Worm (Caenorhabditis elegans) whole organism, early embryonic: ENCODE measurements around the gene F56D5.9.

Experiments used
- B0310.2 ChIP-seq: sonication (generic microtip); optimal IDR thresholded peaks from 2 replicates; lab custom pipeline; 2016; ENCODE audit warnings: mild to moderate bottlenecking, missing genetic modification characterization, missing compliant biosample characterization
- F13C5.2 ChIP-seq: sonication (generic microtip); optimal IDR thresholded peaks from 2 replicates; lab custom pipeline; 2017; ENCODE audit warnings: mild to moderate bottlenecking, missing genetic modification characterization, inconsistent platforms, missing compliant biosample characterization
- aly-1 ChIP-seq: sonication (generic microtip); optimal IDR thresholded peaks from 2 replicates; lab custom pipeline; 2016; ENCODE audit warnings: missing genetic modification characterization, missing compliant biosample characterization
- ama-1 ChIP-seq: fragments of 150-350 bp; optimal IDR thresholded peaks from 2 replicates; lab custom pipeline; 2014
- ceh-13 ChIP-seq: fragments of 200-800 bp; sonication (Bioruptor generic); optimal IDR thresholded peaks from 2 replicates; lab custom pipeline; 2018; ENCODE audit warnings: mild to moderate bottlenecking, missing genetic modification characterization, missing compliant biosample characterization
- ceh-36 ChIP-seq: sonication (generic microtip); optimal IDR thresholded peaks from 2 replicates; lab custom pipeline; 2016; ENCODE audit warnings: missing genetic modification characterization, inconsistent platforms, missing compliant biosample characterization
- ets-7 ChIP-seq: sonication (generic microtip); optimal IDR thresholded peaks from 2 replicates; lab custom pipeline; 2016; ENCODE audit warnings: missing genotype, missing genetic modification characterization, missing compliant biosample characterization
- flt-1 ChIP-seq: fragments of 200-800 bp; sonication (Bioruptor generic); IDR thresholded peaks from 2 replicates; pipeline ENCODE4 v1.3.6; 2022; ENCODE audit warnings: missing genetic modification characterization, missing compliant biosample characterization
- hmbx-1 ChIP-seq: sonication (generic microtip); optimal IDR thresholded peaks from 2 replicates; lab custom pipeline; 2016; ENCODE audit warnings: mild to moderate bottlenecking, missing genetic modification characterization, missing compliant biosample characterization
- hmg-4 ChIP-seq: fragments of 200-800 bp; sonication (Bioruptor generic); optimal IDR thresholded peaks from 2 replicates; lab custom pipeline; 2018; ENCODE audit warnings: mild to moderate bottlenecking, missing genetic modification characterization, missing compliant biosample characterization
- hnd-1 ChIP-seq: sonication (generic microtip); optimal IDR thresholded peaks from 2 replicates; lab custom pipeline; 2016; ENCODE audit warnings: missing genetic modification characterization, missing compliant biosample characterization
- pes-1 ChIP-seq: fragments of 200-800 bp; sonication (Bioruptor generic); IDR thresholded peaks from 2 replicates; pipeline ENCODE4 v1.3.6; 2022; ENCODE audit warnings: missing genetic modification reagents, missing genetic modification characterization, missing compliant biosample characterization
- scrt-1 ChIP-seq: fragments of 200-800 bp; sonication (Bioruptor generic); IDR thresholded peaks from 2 replicates; pipeline ENCODE4 v1.3.6; 2022; ENCODE audit warnings: missing genetic modification characterization, missing compliant biosample characterization
- sea-1 ChIP-seq: fragments of 200-800 bp; sonication (Bioruptor generic); conservative IDR thresholded peaks from 2 replicates; pipeline ENCODE4 v1.3.6; 2022; ENCODE audit warnings: missing genetic modification characterization, missing compliant biosample characterization
- tbx-11 ChIP-seq: fragments of 200-800 bp; sonication (Bioruptor generic); IDR thresholded peaks from 2 replicates; pipeline ENCODE4 v1.3.6; 2022; ENCODE audit warnings: missing genetic modification characterization, missing compliant biosample characterization
- tbx-37 ChIP-seq: fragments of 200-800 bp; sonication (Bioruptor generic); conservative IDR thresholded peaks from 2 replicates; pipeline ENCODE4 v1.3.6; 2022; ENCODE audit warnings: missing genetic modification reagents, missing genetic modification characterization, missing compliant biosample characterization
- tra-4 ChIP-seq: sonication (generic microtip); optimal IDR thresholded peaks from 2 replicates; lab custom pipeline; 2017; ENCODE audit warnings: missing genetic modification characterization, missing compliant biosample characterization

F56D5.9 gene

DNA sequence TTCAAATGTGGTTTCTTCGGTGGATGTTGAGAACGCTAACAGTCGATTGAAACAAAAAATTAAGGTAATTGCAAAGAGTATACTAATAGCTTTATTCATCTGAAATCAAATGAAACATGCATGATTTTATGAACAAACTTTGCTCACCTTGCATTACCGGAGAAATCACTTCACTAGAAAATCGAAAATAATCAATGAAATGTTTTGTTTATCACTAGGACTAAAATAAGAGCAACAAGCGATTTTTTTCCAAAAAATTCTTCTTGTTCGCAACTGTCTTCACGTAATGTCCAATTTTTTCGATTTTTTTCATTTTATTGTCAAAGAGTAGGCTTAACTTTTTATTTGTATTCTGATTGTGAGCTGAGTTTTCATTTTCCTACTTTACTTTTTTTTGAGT, at the start of gene F56D5.9:
Gene F56D5.9, minus strand, starts transcription at position 101 of the 400 bp plus-strand sequence.
- TF ChIP-seq ceh-13 (no peak), tbx-37 (no peak), ets-7 (no peak), tra-4 (tag; lab: Kevin White, UChicago) (no peak), ceh-36 (tag; lab: Kevin White, UChicago) (no peak), ama-1 (lab: Kevin White, UChicago) (no peak), flt-1 (GFP tag; lab: Robert Waterston, UW) (no peak)

DNA sequence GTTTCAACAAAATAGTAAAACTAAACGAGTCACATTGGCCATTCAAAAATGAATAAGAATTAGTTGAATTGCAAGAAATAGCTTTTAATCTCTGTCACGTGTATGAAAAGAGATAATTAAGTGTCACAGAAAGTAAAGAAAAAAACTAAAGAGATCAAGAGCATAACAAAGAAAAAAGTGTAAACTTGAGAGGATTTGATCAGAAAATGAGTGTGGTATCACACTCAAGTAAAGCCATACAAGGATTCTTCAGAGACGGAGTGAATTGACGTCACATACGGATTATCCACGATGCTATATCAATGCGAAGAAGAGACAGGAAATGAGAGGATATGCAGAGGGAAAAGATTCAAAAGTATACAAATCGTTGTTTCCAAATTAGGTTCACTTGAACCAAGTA, 47.0 kb upstream of the F56D5.9 start:
- no peak for TF ChIP-seq pes-1 (GFP tag; lab: Robert Waterston, UW)
- no peak for TF ChIP-seq ceh-13
- no peak for TF ChIP-seq hmg-4 (GFP tag; lab: Kevin White, UChicago)
- no peak for TF ChIP-seq tra-4 (tag; lab: Kevin White, UChicago)
- no peak for TF ChIP-seq flt-1 (GFP tag; lab: Robert Waterston, UW)
- TF ChIP-seq ets-7 = no peak
- TF ChIP-seq F13C5.2 (tag; lab: Kevin White, UChicago) = no peak
- TF ChIP-seq ama-1 (lab: Kevin White, UChicago) = no peak
- TF ChIP-seq hnd-1 (tag; lab: Kevin White, UChicago) = no peak
- TF ChIP-seq ceh-36 (tag; lab: Kevin White, UChicago) = no peak
- TF ChIP-seq scrt-1 (GFP tag; lab: Robert Waterston, UW) = no peak

DNA sequence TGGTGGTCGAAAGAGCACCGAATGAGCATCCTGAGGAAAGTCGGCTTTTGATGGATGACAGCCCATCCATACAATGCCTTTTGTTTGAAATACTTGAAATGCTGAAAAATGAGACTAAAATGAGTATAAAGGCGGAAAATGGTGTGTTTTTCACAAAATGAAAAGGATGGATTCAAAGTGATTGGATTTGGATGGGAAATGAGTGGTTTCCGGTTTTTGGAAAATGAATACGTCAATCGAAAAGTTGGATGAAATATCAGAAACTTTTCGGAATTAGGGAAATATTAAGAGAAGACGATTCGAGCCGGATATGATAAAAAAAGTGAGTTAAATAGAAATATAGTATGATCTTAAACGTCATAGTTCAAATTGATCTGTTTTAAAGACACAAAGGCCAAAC, 45.1 kb upstream of the F56D5.9 start, which contains the start of gene F38E11.6:
Gene F38E11.6, minus strand, starts transcription at position 101 of the 400 bp plus-strand sequence.
- TF ChIP-seq tra-4 (tag; lab: Kevin White, UChicago) (no peak), hnd-1 (tag; lab: Kevin White, UChicago) (no peak), pes-1 (GFP tag; lab: Robert Waterston, UW) (no peak), F13C5.2 (tag; lab: Kevin White, UChicago) (no peak), flt-1 (GFP tag; lab: Robert Waterston, UW) (no peak), hmbx-1 (tag; lab: Kevin White, UChicago) (no peak), scrt-1 (GFP tag; lab: Robert Waterston, UW) (no peak), B0310.2 (tag; lab: Kevin White, UChicago) (no peak), ama-1 (lab: Kevin White, UChicago) (no peak), ets-7 (no peak), aly-1 (no peak), tbx-37 (no peak), ceh-36 (tag; lab: Kevin White, UChicago) (no peak), ceh-13 (no peak), sea-1 (no peak)

DNA sequence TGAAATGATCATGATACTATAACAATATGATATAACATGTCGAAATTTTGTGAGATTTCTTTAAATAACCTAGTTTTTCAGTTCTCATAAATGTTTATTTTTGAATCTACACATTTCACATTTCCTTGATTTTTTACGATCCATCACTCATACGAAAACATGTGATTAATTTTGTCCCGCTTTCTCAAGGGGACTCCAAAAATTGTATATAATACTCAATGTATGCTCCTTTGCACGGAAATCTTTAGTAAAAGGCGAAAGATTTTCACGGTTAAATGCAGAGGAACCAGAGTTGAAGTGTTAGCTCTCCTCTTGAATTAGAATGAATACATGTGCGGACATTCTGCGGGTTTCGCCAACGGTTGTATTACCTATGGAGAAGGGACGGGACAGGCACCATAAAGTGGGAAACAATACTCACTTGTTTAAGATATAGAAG, 42.1 kb upstream of the F56D5.9 start:
- TF ChIP-seq hnd-1 (tag; lab: Kevin White, UChicago) (no peak), flt-1 (GFP tag; lab: Robert Waterston, UW) (no peak), hmg-4 (GFP tag; lab: Kevin White, UChicago) (no peak), F13C5.2 (tag; lab: Kevin White, UChicago) (no peak)

DNA sequence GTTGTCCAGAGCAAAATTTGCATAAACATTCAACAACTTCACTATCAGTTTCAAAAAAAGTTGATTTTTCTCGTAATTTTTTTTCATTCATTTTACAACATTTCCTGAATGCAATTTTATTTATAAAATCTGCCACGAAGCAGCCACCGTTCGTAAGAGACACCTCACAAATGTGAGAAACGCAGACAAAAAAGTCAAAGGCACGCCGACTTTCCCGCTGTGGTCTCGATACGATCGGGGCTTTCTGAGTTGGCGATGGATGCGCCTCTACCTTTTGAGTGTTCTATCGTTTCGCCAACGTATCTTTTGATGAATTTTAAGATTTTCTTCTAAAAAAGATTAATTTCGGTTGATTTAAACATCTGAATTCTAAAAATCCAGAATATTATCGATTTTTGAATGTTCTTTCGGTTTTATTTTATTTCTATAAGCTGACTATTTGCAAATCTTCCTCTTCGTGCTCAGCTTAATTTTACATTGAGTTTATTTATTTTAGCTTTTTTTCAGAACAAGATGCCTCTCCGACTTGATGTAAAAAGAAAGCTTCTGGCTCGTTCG, 37.0 kb upstream of the F56D5.9 start, which contains the start of gene copb-2:
Gene copb-2, plus strand, starts transcription at position 508 of the 558 bp plus-strand sequence.
- no peak for TF ChIP-seq pes-1 (GFP tag; lab: Robert Waterston, UW)
- no peak for TF ChIP-seq ceh-36 (tag; lab: Kevin White, UChicago)
- TF ChIP-seq F13C5.2 (tag; lab: Kevin White, UChicago) = no peak
- TF ChIP-seq scrt-1 (GFP tag; lab: Robert Waterston, UW) = no peak
- TF ChIP-seq hnd-1 (tag; lab: Kevin White, UChicago) = no peak
- TF ChIP-seq hmg-4 (GFP tag; lab: Kevin White, UChicago) = no peak
- no peak for TF ChIP-seq tbx-37
- TF ChIP-seq hmbx-1 (tag; lab: Kevin White, UChicago) = no peak
- TF ChIP-seq ceh-13 = no peak
- no peak for TF ChIP-seq ets-7
- no peak for TF ChIP-seq aly-1
- TF ChIP-seq tra-4 (tag; lab: Kevin White, UChicago) = no peak
- TF ChIP-seq sea-1 = no peak
- TF ChIP-seq tbx-11 (GFP tag; lab: Robert Waterston, UW) = no peak
- no peak for TF ChIP-seq B0310.2 (tag; lab: Kevin White, UChicago)
- no peak for TF ChIP-seq flt-1 (GFP tag; lab: Robert Waterston, UW)
- TF ChIP-seq ama-1 (lab: Kevin White, UChicago) = no peak

DNA sequence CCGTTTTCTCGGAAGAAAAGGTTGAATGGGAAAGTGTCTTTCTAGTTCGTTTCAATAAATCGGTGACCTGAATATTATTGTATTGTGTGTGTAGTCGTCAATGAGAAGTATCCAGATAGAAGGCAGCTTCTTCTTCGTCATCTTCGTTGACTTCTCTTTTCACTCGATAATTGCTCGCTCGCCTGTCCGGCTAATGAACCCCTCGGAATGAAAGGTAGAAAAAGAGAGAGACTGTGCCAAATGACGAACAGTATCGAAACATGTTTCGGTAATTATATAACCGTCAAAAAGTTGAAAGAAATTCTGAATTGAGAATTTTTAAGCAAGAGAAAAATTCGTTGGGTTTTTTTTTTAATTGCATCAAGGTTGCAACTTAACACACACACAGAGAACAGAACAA, 35.1 kb upstream of the F56D5.9 start, which contains the start of gene cutl-17:
Gene cutl-17, minus strand, starts transcription at position 101 of the 400 bp plus-strand sequence.
- TF ChIP-seq pes-1 (GFP tag; lab: Robert Waterston, UW) (no peak), F13C5.2 (tag; lab: Kevin White, UChicago) (no peak)

DNA sequence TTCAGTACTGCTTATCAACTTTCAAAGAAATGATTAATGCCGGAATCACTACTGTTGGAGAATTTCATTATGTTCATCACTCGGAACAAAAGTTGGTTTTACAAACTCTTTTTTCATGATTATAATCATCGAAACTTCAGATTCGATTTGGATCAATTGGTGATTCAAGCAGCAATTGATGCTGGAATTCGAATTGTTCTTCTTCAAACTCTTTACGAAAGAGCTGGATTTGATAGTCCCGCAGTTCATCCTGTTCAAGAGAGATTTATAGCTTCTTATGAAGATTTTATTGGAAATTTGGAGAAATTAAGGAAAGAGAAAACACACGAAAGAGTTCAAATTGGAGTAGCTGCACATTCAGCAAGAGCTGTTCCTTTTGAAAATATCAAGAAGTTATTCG, 29.5 kb upstream of the F56D5.9 start:
- TF ChIP-seq hnd-1 (tag; lab: Kevin White, UChicago) = no peak
- TF ChIP-seq B0310.2 (tag; lab: Kevin White, UChicago) = no peak
- no peak for TF ChIP-seq ceh-13
- TF ChIP-seq scrt-1 (GFP tag; lab: Robert Waterston, UW) = no peak

DNA sequence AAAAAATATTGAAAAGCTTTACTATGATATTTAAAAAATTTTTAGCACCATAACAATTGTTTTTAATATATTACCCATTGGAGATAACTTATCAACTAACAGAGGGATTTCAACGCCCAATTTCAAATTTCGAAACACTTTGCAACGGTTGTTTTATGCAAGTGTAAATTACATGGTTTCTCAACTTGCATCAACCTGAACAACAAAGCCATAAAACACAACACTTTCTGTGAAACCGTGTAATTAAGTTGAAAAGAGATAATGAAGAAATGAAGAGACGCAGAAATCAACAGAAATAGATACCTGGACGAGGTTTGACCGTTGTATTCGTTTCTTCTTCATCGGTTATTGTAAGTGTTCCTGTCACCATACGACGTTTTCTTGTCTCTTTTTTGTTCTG, 28.1 kb upstream of the F56D5.9 start, which contains the start of gene cpin-1:
Gene cpin-1, plus strand, starts transcription at position 301 of the 400 bp plus-strand sequence.
- TF ChIP-seq pes-1 (GFP tag; lab: Robert Waterston, UW) (no peak), ama-1 (lab: Kevin White, UChicago) (no peak), hnd-1 (tag; lab: Kevin White, UChicago) (no peak), ceh-13 (no peak), hmg-4 (GFP tag; lab: Kevin White, UChicago) (no peak), flt-1 (GFP tag; lab: Robert Waterston, UW) (no peak), F13C5.2 (tag; lab: Kevin White, UChicago) (no peak), tbx-11 (GFP tag; lab: Robert Waterston, UW) (no peak), sea-1 (no peak), aly-1 (no peak), scrt-1 (GFP tag; lab: Robert Waterston, UW) (no peak), B0310.2 (tag; lab: Kevin White, UChicago) (no peak), ets-7 (no peak), ceh-36 (tag; lab: Kevin White, UChicago) (no peak), hmbx-1 (tag; lab: Kevin White, UChicago) (no peak), tbx-37 (no peak), tra-4 (tag; lab: Kevin White, UChicago) (no peak)
